Fruit fly (Drosophila melanogaster): ENCODE data around the gene CG14210.

Gene CG14210

dm6 chrX:19663859-19664728 lies 48.1 kb downstream of the CG14210 start, which contains the start of the genes CG14223 and Ssu72 (continued):
- TF ChIP-seq seq (GFP tag; IDR thresholded peaks at IDR 0.05) (no peak), odd (GFP tag; optimal IDR thresholded peaks at IDR 0.05) (no peak), CG12769 (tag; optimal IDR thresholded peaks at IDR 0.05) (no peak), CG14965 (GFP tag; optimal IDR thresholded peaks at IDR 0.05; ENCODE audit: borderline replicate concordance) (no peak), CG12104 (GFP tag; optimal IDR thresholded peaks at IDR 0.05) (no peak), zen2 (GFP tag; IDR thresholded peaks at IDR 0.05; ENCODE audit: partially characterized antibody) (peak; percentile 91), Kr (GFP tag; optimal IDR thresholded peaks at IDR 0.05) (no peak), CG30431 (GFP tag; optimal IDR thresholded peaks at IDR 0.05) (no peak), Bteb2 (GFP tag; optimal IDR thresholded peaks at IDR 0.05) (no peak), Rx (GFP tag; IDR thresholded peaks at IDR 0.05) (no peak), Lim3 (GFP tag; IDR thresholded peaks at IDR 0.05) (no peak), ssp (GFP tag; IDR thresholded peaks at IDR 0.05) (no peak), CG15479 (GFP tag; optimal IDR thresholded peaks at IDR 0.05) (no peak), CG1832 (GFP tag; optimal IDR thresholded peaks at IDR 0.05) (no peak), pzg (GFP tag; optimal IDR thresholded peaks at IDR 0.05) (peak; percentile 59), Dp (GFP tag; optimal IDR thresholded peaks at IDR 0.05) (peak; percentile 86), sim (GFP tag; IDR thresholded peaks at IDR 0.05) (no peak), sima (GFP tag; optimal IDR thresholded peaks at IDR 0.05) (no peak), corto (GFP tag; optimal IDR thresholded peaks at IDR 0.05) (no peak), CG15514 (GFP tag; optimal IDR thresholded peaks at IDR 0.05) (peak; percentile 13), Elba2 (GFP tag; optimal IDR thresholded peaks at IDR 0.05) (no peak), Tbp (GFP tag; optimal IDR thresholded peaks at IDR 0.05) (no peak), tna (GFP tag; IDR thresholded peaks at IDR 0.05; ENCODE audit: partially characterized antibody) (peak; percentile 60), emc (GFP tag; optimal IDR thresholded peaks at IDR 0.05) (no peak), vvl (GFP tag; IDR thresholded peaks at IDR 0.05) (peak; percentile 32; the same call in 1 of the 2 replicates), gro (GFP tag; optimal IDR thresholded peaks at IDR 0.05) (no peak), bab2 (GFP tag; optimal IDR thresholded peaks at IDR 0.05) (no peak), Taf1 (GFP tag; IDR thresholded peaks at IDR 0.05) (no peak), CG17612 (GFP tag; IDR thresholded peaks at IDR 0.05) (no peak), hth (optimal IDR thresholded peaks at IDR 0.05) (no peak), sisA (GFP tag; IDR thresholded peaks at IDR 0.05) (no peak; the same call in 1 of the 2 replicates), croc (GFP tag; conservative IDR thresholded peaks at IDR 0.05) (no peak), Usf (GFP tag; optimal IDR thresholded peaks at IDR 0.05) (no peak), CG1647 (GFP tag; optimal IDR thresholded peaks at IDR 0.05) (peak; percentile 14), sd (tag; optimal IDR thresholded peaks at IDR 0.05) (no peak), gfzf (GFP tag; optimal IDR thresholded peaks at IDR 0.05) (no peak), tio (GFP tag; optimal IDR thresholded peaks at IDR 0.05) (no peak), esg (GFP tag; conservative IDR thresholded peaks at IDR 0.05) (no peak), fd96Cb (tag; optimal IDR thresholded peaks at IDR 0.05) (no peak), CG16863 (GFP tag; optimal IDR thresholded peaks at IDR 0.05) (no peak), CG12155 (GFP tag; optimal IDR thresholded peaks at IDR 0.05) (no peak), CG17361 (GFP tag; IDR thresholded peaks at IDR 0.05) (no peak; the same call in 2 of the 3 replicates), bowl (GFP tag; IDR thresholded peaks at IDR 0.05) (no peak), gt (GFP tag; IDR thresholded peaks at IDR 0.05) (no peak), CG14667 (GFP tag; IDR thresholded peaks at IDR 0.05) (no peak), Meics (GFP tag; optimal IDR thresholded peaks at IDR 0.05) (no peak), CG14014 (GFP tag; IDR thresholded peaks at IDR 0.05) (no peak), Ravus (GFP tag; IDR thresholded peaks at IDR 0.05) (no peak), fru (optimal IDR thresholded peaks at IDR 0.05) (no peak), scrt (GFP tag; optimal IDR thresholded peaks at IDR 0.05) (no peak), Nf-YB (GFP tag; optimal IDR thresholded peaks at IDR 0.05) (no peak)

Data from whole organism, embryonic.